Worm (Caenorhabditis elegans): Measurements from ENCODE around the gene inx-8.

DNA sequence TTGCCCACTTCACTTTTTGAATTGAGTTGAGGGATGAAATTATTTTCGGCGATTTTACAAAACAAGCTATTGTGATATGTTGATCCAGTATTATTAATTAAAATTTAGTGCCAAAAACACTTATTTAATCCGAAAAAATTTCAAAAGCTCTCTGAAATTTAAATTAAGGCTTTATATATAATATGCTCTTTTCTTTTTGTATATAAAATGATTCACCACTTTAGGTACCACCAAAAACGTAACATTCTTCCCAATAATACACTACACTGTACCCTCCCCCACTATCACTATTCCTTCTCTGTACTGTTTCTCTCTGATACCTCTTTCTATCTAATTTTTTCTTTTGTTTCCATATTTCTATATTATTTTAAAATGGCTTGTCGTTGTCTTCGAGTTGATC lies 29.8 kb upstream of the inx-8 start, which contains the start of gene prx-2:
- no peak for TF ChIP-seq dao-5 (tag; optimal IDR thresholded peaks at IDR 0.05)
- no peak for TF ChIP-seq him-1 (tag; optimal IDR thresholded peaks at IDR 0.05)
